Fruit fly (Drosophila melanogaster) whole organism, prepupa: ENCODE results near the gene Hs2st.

Experiments
- Blimp-1 ChIP-seq: fragments of 200-800 bp; sonication (Bioruptor generic); optimal IDR thresholded peaks from 3 replicates; lab custom pipeline; 2017; ENCODE audit warnings: missing biosample characterization, missing genetic modification characterization, mild to moderate bottlenecking, moderate library complexity, missing genetic modification reagents
- CG10631 ChIP-seq: fragments of 200-800 bp; sonication (Bioruptor generic); optimal IDR thresholded peaks from 2 replicates; lab custom pipeline; 2016; ENCODE audit warnings: missing biosample characterization, missing genetic modification characterization
- CG10669 ChIP-seq: fragments of 200-800 bp; sonication (Bioruptor generic); optimal IDR thresholded peaks from 3 replicates; lab custom pipeline; 2018; ENCODE audit warnings: missing biosample characterization, mild to moderate bottlenecking, missing genetic modification characterization, moderate library complexity
- CG15336 ChIP-seq: fragments of 200-800 bp; sonication (Bioruptor generic); IDR thresholded peaks from 2 replicates; pipeline ENCODE4 v1.3.6; 2022; ENCODE audit warnings: missing biosample characterization, missing genetic modification characterization
- CG16779 ChIP-seq: fragments of 200-800 bp; sonication (Bioruptor generic); optimal IDR thresholded peaks from 3 replicates; lab custom pipeline; 2017; ENCODE audit warnings: missing biosample characterization, mild to moderate bottlenecking, missing genetic modification characterization
- CG3032 ChIP-seq: fragments of 200-800 bp; optimal IDR thresholded peaks from 2 replicates; lab custom pipeline; 2019; ENCODE audit warnings: missing biosample characterization, mild to moderate bottlenecking, missing genetic modification characterization, moderate library complexity
- CG31627 ChIP-seq: fragments of 200-800 bp; sonication (Bioruptor generic); optimal IDR thresholded peaks from 3 replicates; lab custom pipeline; 2016; ENCODE audit warnings: missing biosample characterization, missing genetic modification characterization
- CG32006 ChIP-seq: fragments of 200-800 bp; sonication (Bioruptor generic); optimal IDR thresholded peaks from 3 replicates; lab custom pipeline; 2017; ENCODE audit warnings: missing biosample characterization, mild to moderate bottlenecking, missing genetic modification characterization
- CG34406 ChIP-seq: fragments of 200-800 bp; sonication (Bioruptor generic); optimal IDR thresholded peaks from 3 replicates; lab custom pipeline; 2016; ENCODE audit warnings: missing biosample characterization, missing genetic modification characterization
- CG3919 ChIP-seq: fragments of 200-800 bp; sonication (Bioruptor generic); optimal IDR thresholded peaks from 3 replicates; lab custom pipeline; 2016; ENCODE audit warnings: missing biosample characterization, missing genetic modification characterization
- CG4318 ChIP-seq: fragments of 200-800 bp; sonication (Bioruptor generic); optimal IDR thresholded peaks from 3 replicates; lab custom pipeline; 2017; ENCODE audit warnings: missing biosample characterization, mild to moderate bottlenecking, missing genetic modification characterization
- CG6163 ChIP-seq: fragments of 200-800 bp; sonication (Bioruptor generic); IDR thresholded peaks from 3 replicates; pipeline ENCODE4 v1.3.6; 2022; ENCODE audit warnings: missing biosample characterization, missing genetic modification characterization
- CG6792 ChIP-seq: fragments of 200-800 bp; sonication (Bioruptor generic); optimal IDR thresholded peaks from 3 replicates; lab custom pipeline; 2016; ENCODE audit warnings: missing biosample characterization, missing genetic modification characterization
- CG7368 ChIP-seq: fragments of 200-800 bp; sonication (Bioruptor generic); optimal IDR thresholded peaks from 3 replicates; lab custom pipeline; 2016; ENCODE audit warnings: missing biosample characterization, missing genetic modification characterization
- CG8119 ChIP-seq: fragments of 200-800 bp; sonication (Bioruptor generic); IDR thresholded peaks from 3 replicates; pipeline ENCODE4 v1.3.6; 2022; ENCODE audit warnings: missing biosample characterization, missing genetic modification characterization
- CG8632 ChIP-seq: fragments of 200-800 bp; sonication (Bioruptor generic); optimal IDR thresholded peaks from 3 replicates; lab custom pipeline; 2016; ENCODE audit warnings: missing biosample characterization, missing genetic modification characterization
- CG9139 ChIP-seq: fragments of 200-800 bp; sonication (Bioruptor generic); optimal IDR thresholded peaks from 3 replicates; lab custom pipeline; 2017; ENCODE audit warnings: missing biosample characterization, mild to moderate bottlenecking, missing genetic modification characterization
- Eip78C ChIP-seq: fragments of 200-800 bp; sonication (Bioruptor generic); peaks from one replicate; lab custom pipeline; 2016; ENCODE audit warnings: missing biosample characterization, missing genetic modification characterization
- Eip93F ChIP-seq: fragments of 200-800 bp; sonication (Bioruptor generic); optimal IDR thresholded peaks from 2 replicates; lab custom pipeline; 2016; ENCODE audit warnings: missing biosample characterization, mild to moderate bottlenecking, missing genetic modification characterization
- Ets21C ChIP-seq: fragments of 200-800 bp; sonication (Bioruptor generic); optimal IDR thresholded peaks from 3 replicates; lab custom pipeline; 2016; ENCODE audit warnings: missing biosample characterization, missing genetic modification characterization
- Ets96B ChIP-seq: fragments of 200-800 bp; optimal IDR thresholded peaks from 2 replicates; lab custom pipeline; 2019; ENCODE audit warnings: missing biosample characterization, mild to moderate bottlenecking, missing genetic modification characterization, moderate library complexity
- Gug ChIP-seq: fragments of 200-800 bp; sonication (Bioruptor generic); IDR thresholded peaks from 2 replicates; pipeline ENCODE4 v1.3.6; 2022; ENCODE audit warnings: missing biosample characterization, missing genetic modification characterization
- Hr38 ChIP-seq: sonication (Bioruptor generic); optimal IDR thresholded peaks from 2 replicates; lab custom pipeline; 2016; ENCODE audit warnings: missing biosample characterization, missing genetic modification characterization
- Hr4 ChIP-seq: fragments of 200-800 bp; sonication (Bioruptor generic); optimal IDR thresholded peaks from 3 replicates; lab custom pipeline; 2016; ENCODE audit warnings: missing biosample characterization, missing genetic modification characterization
- Met ChIP-seq: fragments of 200-800 bp; sonication (Bioruptor generic); optimal IDR thresholded peaks from 3 replicates; lab custom pipeline; 2016; ENCODE audit warnings: missing biosample characterization, missing genetic modification characterization
- OdsH ChIP-seq: fragments of 200-800 bp; sonication (Bioruptor generic); optimal IDR thresholded peaks from 3 replicates; lab custom pipeline; 2016; ENCODE audit warnings: missing biosample characterization, missing genetic modification characterization
- Sox14 ChIP-seq: fragments of 200-800 bp; sonication (Bioruptor generic); optimal IDR thresholded peaks from 3 replicates; lab custom pipeline; 2016; ENCODE audit warnings: missing biosample characterization, missing genetic modification characterization
- Sox15 ChIP-seq: fragments of 200-800 bp; sonication (Bioruptor generic); optimal IDR thresholded peaks from 3 replicates; lab custom pipeline; 2016; ENCODE audit warnings: missing biosample characterization, missing genetic modification characterization
- cyc ChIP-seq: fragments of 200-800 bp; sonication (Bioruptor generic); optimal IDR thresholded peaks from 3 replicates; lab custom pipeline; 2016; ENCODE audit warnings: missing biosample characterization, missing genetic modification characterization
- dsx ChIP-seq: fragments of 200-800 bp; optimal IDR thresholded peaks from 3 replicates; lab custom pipeline; 2019; ENCODE audit warnings: missing biosample characterization, mild to moderate bottlenecking, missing genetic modification characterization, moderate library complexity; ENCODE audit not compliant: poor library complexity, severe bottlenecking
- eg ChIP-seq: fragments of 200-800 bp; sonication (Bioruptor generic); IDR thresholded peaks from 3 replicates; pipeline ENCODE4 v1.3.6; 2022; ENCODE audit warnings: missing biosample characterization, missing genetic modification characterization
- esn ChIP-seq: fragments of 200-800 bp; sonication (Bioruptor generic); optimal IDR thresholded peaks from 2 replicates; lab custom pipeline; 2016; ENCODE audit warnings: missing biosample characterization, mild to moderate bottlenecking, missing genetic modification characterization, moderate library complexity
- fd59A ChIP-seq: fragments of 200-800 bp; sonication (Bioruptor generic); optimal IDR thresholded peaks from 2 replicates; lab custom pipeline; 2017; ENCODE audit warnings: missing biosample characterization, mild to moderate bottlenecking, missing genetic modification characterization, missing genetic modification reagents
- fkh ChIP-seq: fragments of 200-800 bp; sonication (Bioruptor generic); optimal IDR thresholded peaks from 3 replicates; lab custom pipeline; 2017; ENCODE audit warnings: missing biosample characterization, mild to moderate bottlenecking, missing genetic modification characterization, moderate library complexity
- pdm3 ChIP-seq: fragments of 200-800 bp; sonication (Bioruptor generic); optimal IDR thresholded peaks from 3 replicates; lab custom pipeline; 2016; ENCODE audit warnings: missing biosample characterization, missing genetic modification characterization
- salr ChIP-seq, 2 experiments: fragments of 200-800 bp; sonication (Bioruptor generic); optimal IDR thresholded peaks; 3 replicates each; lab custom pipeline; 2016 to 2018; ENCODE audit warnings: missing biosample characterization in 2 of 2, missing genetic modification characterization in 2 of 2, mild to moderate bottlenecking in 1 of 2
- spab ChIP-seq: fragments of 200-800 bp; sonication (Bioruptor generic); optimal IDR thresholded peaks from 2 replicates; lab custom pipeline; 2017; ENCODE audit warnings: missing biosample characterization, mild to moderate bottlenecking, missing genetic modification characterization, missing genetic modification reagents
- ss ChIP-seq, 2 experiments: fragments of 200-800 bp; sonication (Bioruptor generic); optimal IDR thresholded peaks; 2 replicates in 1 of 2; 3 replicates in 1 of 2; lab custom pipeline; 2017 to 2018; ENCODE audit warnings: mild to moderate bottlenecking in 2 of 2, missing biosample characterization in 2 of 2, missing genetic modification characterization in 2 of 2, moderate library complexity in 1 of 2
- svp ChIP-seq: fragments of 200-800 bp; sonication (Bioruptor generic); peaks from one replicate; lab custom pipeline; 2016; ENCODE audit warnings: missing biosample characterization, missing genetic modification characterization
- topi ChIP-seq: fragments of 200-800 bp; sonication (Bioruptor generic); optimal IDR thresholded peaks from 3 replicates; lab custom pipeline; 2016; ENCODE audit warnings: missing biosample characterization, missing genetic modification characterization
- vri ChIP-seq: fragments of 200-800 bp; sonication (Bioruptor generic); optimal IDR thresholded peaks from 3 replicates; lab custom pipeline; 2016; ENCODE audit warnings: missing biosample characterization, mild to moderate bottlenecking, missing genetic modification characterization

The Hs2st gene

dm6 chr2L:19425765-19426329, 18.7 kb downstream of the Hs2st start (continued):
- TF ChIP-seq fkh (GFP tag; lab: Kevin White, UChicago), result no peak
- peak; percentile 54 for TF ChIP-seq Hr4
- TF ChIP-seq spab (GFP tag; lab: Kevin White, UChicago), result no peak
- TF ChIP-seq CG6792, result peak; percentile 26
- peak; percentile 48 for TF ChIP-seq CG32006 (GFP tag; lab: Kevin White, UChicago)
- peak; percentile 73 for TF ChIP-seq esn (GFP tag; lab: Kevin White, UChicago)
- TF ChIP-seq CG3032, result peak; percentile 57
- TF ChIP-seq CG9139 (GFP tag; lab: Kevin White, UChicago), result no peak
- TF ChIP-seq Ets21C (GFP tag; lab: Kevin White, UChicago), result peak; percentile 47
- peak; percentile 0 for TF ChIP-seq fd59A
- peak; percentile 53 for TF ChIP-seq cyc (GFP tag; lab: Kevin White, UChicago)
- peak; percentile 66 for TF ChIP-seq OdsH
- TF ChIP-seq eg (GFP tag; lab: Robert Waterston, UW), result peak; percentile 59
- peak; percentile 52 for TF ChIP-seq CG34406 (GFP tag; lab: Kevin White, UChicago)
- no peak for TF ChIP-seq Blimp-1 (GFP tag; lab: Kevin White, UChicago)
- TF ChIP-seq pdm3 (GFP tag; lab: Kevin White, UChicago), result peak; percentile 46

dm6 chr2L:19425105-19425504, 19.4 kb downstream of the Hs2st start:
- TF ChIP-seq CG3919 (GFP tag; lab: Kevin White, UChicago) (no peak), Met (GFP tag; lab: Kevin White, UChicago) (no peak), CG9139 (GFP tag; lab: Kevin White, UChicago) (peak; percentile 1), ss (GFP tag; optimal IDR thresholded peaks at IDR 0.05; lab: Kevin White, UChicago) (peak in 1 of 2 experiments; percentile 7), Hr38 (GFP tag; lab: Kevin White, UChicago) (no peak), CG8632 (GFP tag; lab: Kevin White, UChicago) (no peak), Eip93F (GFP tag; lab: Kevin White, UChicago) (no peak), CG10631 (GFP tag; lab: Kevin White, UChicago) (no peak), Blimp-1 (GFP tag; lab: Kevin White, UChicago) (no peak), CG6163 (GFP tag; lab: Robert Waterston, UW) (0 out of 3 replicates have a peak, but pooled peaks have one; percentile 36), CG15336 (GFP tag; lab: Robert Waterston, UW) (no peak), CG8119 (GFP tag; lab: Robert Waterston, UW) (no peak), CG7368 (GFP tag; lab: Kevin White, UChicago) (no peak), vri (GFP tag; lab: Kevin White, UChicago) (peak; percentile 44), Sox14 (GFP tag; lab: Kevin White, UChicago) (no peak), Ets96B (tag; lab: Kevin White, UChicago) (no peak), CG10669 (GFP tag; lab: Kevin White, UChicago) (no peak), svp (peak; percentile 80), Sox15 (no peak)

- TF ChIP-seq CG3919 (GFP tag; lab: Kevin White, UChicago), result no peak
- TF ChIP-seq dsx (GFP tag; lab: Kevin White, UChicago), result peak; percentile 17
- peak; percentile 1 for TF ChIP-seq topi (GFP tag; lab: Kevin White, UChicago)
- TF ChIP-seq CG16779 (tag; lab: Kevin White, UChicago), result no peak
- TF ChIP-seq CG6163 (GFP tag; lab: Robert Waterston, UW), result 0 out of 3 replicates have a peak, but pooled peaks have one; percentile 26
- no peak for TF ChIP-seq cyc (GFP tag; lab: Kevin White, UChicago)
- TF ChIP-seq Hr4, result peak; percentile 3
- no peak for TF ChIP-seq CG31627 (GFP tag; lab: Kevin White, UChicago)
- TF ChIP-seq CG4318 (GFP tag; lab: Kevin White, UChicago), result peak; percentile 5
- TF ChIP-seq salr (GFP tag; optimal IDR thresholded peaks at IDR 0.05; lab: Kevin White, UChicago), result no peak
- TF ChIP-seq Blimp-1 (GFP tag; lab: Kevin White, UChicago), result no peak
- peak; percentile 77 for TF ChIP-seq Eip78C (GFP tag; lab: Kevin White, UChicago)
- TF ChIP-seq svp, result peak; percentile 32
- no peak for TF ChIP-seq Ets96B (tag; lab: Kevin White, UChicago)
- peak; percentile 57; the same call in 2 of the 3 replicates for TF ChIP-seq eg (GFP tag; lab: Robert Waterston, UW)
- peak; percentile 28; the same call in 1 of the 2 replicates for TF ChIP-seq Gug
- TF ChIP-seq ss (GFP tag; optimal IDR thresholded peaks at IDR 0.05; lab: Kevin White, UChicago), result peak in 1 of 2 experiments; percentile 88
- TF ChIP-seq, all 60 proteins: peak for 10
Observed at dm6 chr2L:19424307-19424902, 20.1 kb downstream of the Hs2st start.
